Worm (Caenorhabditis elegans): ENCODE measurements around the gene tmem-17.

ce11 chrIII:7064185-7064584 lies 5.9 kb upstream of the tmem-17 start, which contains the start of gene R01H2.4:
- no peak for TF ChIP-seq unc-62 (GFP tag; optimal IDR thresholded peaks at IDR 0.05)
- no peak for TF ChIP-seq blmp-1 (tag; optimal IDR thresholded peaks at IDR 0.05)
- no peak for TF ChIP-seq nhr-76 (tag; optimal IDR thresholded peaks at IDR 0.05)
- no peak for TF ChIP-seq nhr-28 (tag; optimal IDR thresholded peaks at IDR 0.05)
